Fruit fly (Drosophila melanogaster): ENCODE results near the gene alt.
A peak's percentile ranks its signal among the peaks of the same experiment; 100 is the strongest.

alt gene

dm6 chr3R:17700488-17701130 is 18.3 kb upstream of the alt start (continued):
- TF ChIP-seq CG6791 (GFP tag; IDR thresholded peaks at IDR 0.05; ENCODE audit: partially characterized antibody), result no peak
- TF ChIP-seq Meics (GFP tag; optimal IDR thresholded peaks at IDR 0.05), result peak; percentile 99
- TF ChIP-seq peb (GFP tag; IDR thresholded peaks at IDR 0.05), result peak; percentile 96
- peak; percentile 89 for TF ChIP-seq CG30020 (tag; optimal IDR thresholded peaks at IDR 0.05)
- peak; percentile 92 for TF ChIP-seq CG8290 (GFP tag; optimal IDR thresholded peaks at IDR 0.05)
- TF ChIP-seq CG8290 (tag; optimal IDR thresholded peaks at IDR 0.05), result peak; percentile 44 to 52
- TF ChIP-seq CG17568 (GFP tag; optimal IDR thresholded peaks at IDR 0.05), result no peak
- peak; percentile 53 for TF ChIP-seq Dad (GFP tag; optimal IDR thresholded peaks at IDR 0.05)
- peak; percentile 95 for TF ChIP-seq ro (GFP tag; IDR thresholded peaks at IDR 0.05)
- TF ChIP-seq odd (GFP tag; optimal IDR thresholded peaks at IDR 0.05), result peak; percentile 99
- peak; percentile 92 for TF ChIP-seq dati (GFP tag; IDR thresholded peaks at IDR 0.05)
- peak; percentile 77 for TF ChIP-seq CG12769 (tag; optimal IDR thresholded peaks at IDR 0.05)
- TF ChIP-seq Nf-YB (GFP tag; optimal IDR thresholded peaks at IDR 0.05), result peak; percentile 89
- TF ChIP-seq CG8765 (GFP tag; IDR thresholded peaks at IDR 0.05), result peak; percentile 78
- TF ChIP-seq Dip3 (GFP tag; optimal IDR thresholded peaks at IDR 0.05), result peak; percentile 77
- TF ChIP-seq chif (GFP tag; optimal IDR thresholded peaks at IDR 0.05), result peak; percentile 43 to 78
- peak; percentile 93 for TF ChIP-seq Med (GFP tag)
- peak; percentile 99 for TF ChIP-seq CG6765 (GFP tag; optimal IDR thresholded peaks at IDR 0.05)
- peak; percentile 99 for TF ChIP-seq HLH3B (GFP tag; IDR thresholded peaks at IDR 0.05)
- TF ChIP-seq CG7556 (GFP tag; optimal IDR thresholded peaks at IDR 0.05), result peak; percentile 100
- peak; percentile 98 for TF ChIP-seq lmd (GFP tag; IDR thresholded peaks at IDR 0.05)
- no peak for TF ChIP-seq pan (optimal IDR thresholded peaks at IDR 0.05)
- TF ChIP-seq pan (GFP tag; optimal IDR thresholded peaks at IDR 0.05 in 1 of 2, IDR thresholded peaks at IDR 0.05 in 1 of 2), result peak in 1 of 2 experiments; percentile 99
- peak; percentile 100 for TF ChIP-seq Hmr (GFP tag; optimal IDR thresholded peaks at IDR 0.05)
- peak; percentile 97 for TF ChIP-seq CG4424 (GFP tag; optimal IDR thresholded peaks at IDR 0.05)
- peak; percentile 99 for TF ChIP-seq gcm (GFP tag; optimal IDR thresholded peaks at IDR 0.05)
- peak; percentile 96 for TF ChIP-seq Taf1 (GFP tag; IDR thresholded peaks at IDR 0.05)
- peak; percentile 97 for TF ChIP-seq Blimp-1 (GFP tag; optimal IDR thresholded peaks at IDR 0.05)
- TF ChIP-seq H15 (GFP tag; IDR thresholded peaks at IDR 0.05), result peak; percentile 98
- peak; percentile 89 for TF ChIP-seq gt (GFP tag; IDR thresholded peaks at IDR 0.05)
- peak; percentile 98 for TF ChIP-seq CG11504 (tag; optimal IDR thresholded peaks at IDR 0.05)
- peak; percentile 78 for TF ChIP-seq ac (GFP tag; optimal IDR thresholded peaks at IDR 0.05)
- peak in 1 of 3 experiments; percentile 88 for TF ChIP-seq Stat92E (GFP tag; optimal IDR thresholded peaks at IDR 0.05)
- TF ChIP-seq dysf (GFP tag; IDR thresholded peaks at IDR 0.05), result peak; percentile 99
- TF ChIP-seq Kr (GFP tag; optimal IDR thresholded peaks at IDR 0.05), result peak; percentile 43
- peak; percentile 13 for TF ChIP-seq disco-r (GFP tag; optimal IDR thresholded peaks at IDR 0.05)
- peak; percentile 50 for TF ChIP-seq Mes4 (GFP tag; optimal IDR thresholded peaks at IDR 0.05)
- TF ChIP-seq HHEX (GFP tag; optimal IDR thresholded peaks at IDR 0.05), result peak; percentile 99
- no peak for TF ChIP-seq br (optimal IDR thresholded peaks at IDR 0.05)
- TF ChIP-seq CG4404 (GFP tag; IDR thresholded peaks at IDR 0.05), result peak; percentile 96
- peak; percentile 74 for TF ChIP-seq CG8944 (GFP tag; optimal IDR thresholded peaks at IDR 0.05)
- TF ChIP-seq dan (GFP tag; IDR thresholded peaks at IDR 0.05), result peak; percentile 53; the same call in 1 of the 2 replicates
- TF ChIP-seq grau (tag; optimal IDR thresholded peaks at IDR 0.05), result peak; percentile 99
- TF ChIP-seq inv (GFP tag; IDR thresholded peaks at IDR 0.05; ENCODE audit: partially characterized antibody), result no peak
- TF ChIP-seq CG8478 (optimal IDR thresholded peaks at IDR 0.05), result no peak
- TF ChIP-seq hbn (GFP tag; IDR thresholded peaks at IDR 0.05; ENCODE audit: partially characterized antibody), result no peak; the same call in 1 of the 2 replicates
- peak; percentile 99 for TF ChIP-seq Oli (tag; optimal IDR thresholded peaks at IDR 0.05)
- peak; percentile 86 for TF ChIP-seq CG31388 (GFP tag; optimal IDR thresholded peaks at IDR 0.05)
- TF ChIP-seq CG3847 (GFP tag; IDR thresholded peaks at IDR 0.05), result peak; percentile 99
- peak; percentile 80 for TF ChIP-seq slp2 (GFP tag; optimal IDR thresholded peaks at IDR 0.05)
- peak; percentile 99 for TF ChIP-seq CG7839 (tag; optimal IDR thresholded peaks at IDR 0.05)
